Worm (Caenorhabditis elegans) whole organism, early embryonic: ENCODE results near the gene str-226.

Source experiments
- B0310.2 ChIP-seq: sonication (generic microtip); optimal IDR thresholded peaks from 2 replicates; lab custom pipeline; 2016; ENCODE audit warnings: mild to moderate bottlenecking, missing genetic modification characterization, missing compliant biosample characterization
- F13C5.2 ChIP-seq: sonication (generic microtip); optimal IDR thresholded peaks from 2 replicates; lab custom pipeline; 2017; ENCODE audit warnings: mild to moderate bottlenecking, missing genetic modification characterization, inconsistent platforms, missing compliant biosample characterization
- aly-1 ChIP-seq: sonication (generic microtip); optimal IDR thresholded peaks from 2 replicates; lab custom pipeline; 2016; ENCODE audit warnings: missing genetic modification characterization, missing compliant biosample characterization
- ama-1 ChIP-seq: fragments of 150-350 bp; optimal IDR thresholded peaks from 2 replicates; lab custom pipeline; 2014
- ceh-13 ChIP-seq: fragments of 200-800 bp; sonication (Bioruptor generic); optimal IDR thresholded peaks from 2 replicates; lab custom pipeline; 2018; ENCODE audit warnings: mild to moderate bottlenecking, missing genetic modification characterization, missing compliant biosample characterization
- ceh-36 ChIP-seq: sonication (generic microtip); optimal IDR thresholded peaks from 2 replicates; lab custom pipeline; 2016; ENCODE audit warnings: missing genetic modification characterization, inconsistent platforms, missing compliant biosample characterization
- ets-7 ChIP-seq: sonication (generic microtip); optimal IDR thresholded peaks from 2 replicates; lab custom pipeline; 2016; ENCODE audit warnings: missing genotype, missing genetic modification characterization, missing compliant biosample characterization
- flt-1 ChIP-seq: fragments of 200-800 bp; sonication (Bioruptor generic); IDR thresholded peaks from 2 replicates; pipeline ENCODE4 v1.3.6; 2022; ENCODE audit warnings: missing genetic modification characterization, missing compliant biosample characterization
- hmbx-1 ChIP-seq: sonication (generic microtip); optimal IDR thresholded peaks from 2 replicates; lab custom pipeline; 2016; ENCODE audit warnings: mild to moderate bottlenecking, missing genetic modification characterization, missing compliant biosample characterization
- hmg-4 ChIP-seq: fragments of 200-800 bp; sonication (Bioruptor generic); optimal IDR thresholded peaks from 2 replicates; lab custom pipeline; 2018; ENCODE audit warnings: mild to moderate bottlenecking, missing genetic modification characterization, missing compliant biosample characterization
- hnd-1 ChIP-seq: sonication (generic microtip); optimal IDR thresholded peaks from 2 replicates; lab custom pipeline; 2016; ENCODE audit warnings: missing genetic modification characterization, missing compliant biosample characterization
- pes-1 ChIP-seq: fragments of 200-800 bp; sonication (Bioruptor generic); IDR thresholded peaks from 2 replicates; pipeline ENCODE4 v1.3.6; 2022; ENCODE audit warnings: missing genetic modification reagents, missing genetic modification characterization, missing compliant biosample characterization
- scrt-1 ChIP-seq: fragments of 200-800 bp; sonication (Bioruptor generic); IDR thresholded peaks from 2 replicates; pipeline ENCODE4 v1.3.6; 2022; ENCODE audit warnings: missing genetic modification characterization, missing compliant biosample characterization
- sea-1 ChIP-seq: fragments of 200-800 bp; sonication (Bioruptor generic); conservative IDR thresholded peaks from 2 replicates; pipeline ENCODE4 v1.3.6; 2022; ENCODE audit warnings: missing genetic modification characterization, missing compliant biosample characterization
- tbx-11 ChIP-seq: fragments of 200-800 bp; sonication (Bioruptor generic); IDR thresholded peaks from 2 replicates; pipeline ENCODE4 v1.3.6; 2022; ENCODE audit warnings: missing genetic modification characterization, missing compliant biosample characterization
- tbx-37 ChIP-seq: fragments of 200-800 bp; sonication (Bioruptor generic); conservative IDR thresholded peaks from 2 replicates; pipeline ENCODE4 v1.3.6; 2022; ENCODE audit warnings: missing genetic modification reagents, missing genetic modification characterization, missing compliant biosample characterization
- tra-4 ChIP-seq: sonication (generic microtip); optimal IDR thresholded peaks from 2 replicates; lab custom pipeline; 2017; ENCODE audit warnings: missing genetic modification characterization, missing compliant biosample characterization

Gene str-226

DNA sequence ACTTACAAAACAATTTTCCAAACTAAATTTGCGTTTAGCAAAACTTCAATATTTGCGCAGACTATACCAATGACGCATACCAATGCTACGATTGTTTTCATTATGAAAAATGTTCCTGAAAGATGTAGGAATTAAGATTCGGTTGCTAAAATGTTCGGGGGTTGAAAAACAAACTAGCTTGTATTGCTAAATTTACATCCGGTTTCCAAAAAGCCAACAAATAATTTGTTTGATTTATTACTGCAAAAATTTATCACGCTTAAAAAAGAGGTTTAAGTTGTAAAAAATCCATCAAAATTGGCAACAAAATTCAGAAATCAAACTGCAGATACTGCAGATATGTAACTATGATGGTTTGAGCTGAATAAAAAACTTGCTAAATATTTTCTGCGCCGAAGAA lies 32.1 kb upstream of the str-226 start, which contains the start of gene srbc-30:
srbc-30 (minus strand) TSS at position 101 of the 400 bp plus-strand sequence.
- TF ChIP-seq scrt-1 (no peak), pes-1 (GFP tag; lab: Robert Waterston, UW) (no peak), hmbx-1 (tag; lab: Kevin White, UChicago) (no peak)

DNA sequence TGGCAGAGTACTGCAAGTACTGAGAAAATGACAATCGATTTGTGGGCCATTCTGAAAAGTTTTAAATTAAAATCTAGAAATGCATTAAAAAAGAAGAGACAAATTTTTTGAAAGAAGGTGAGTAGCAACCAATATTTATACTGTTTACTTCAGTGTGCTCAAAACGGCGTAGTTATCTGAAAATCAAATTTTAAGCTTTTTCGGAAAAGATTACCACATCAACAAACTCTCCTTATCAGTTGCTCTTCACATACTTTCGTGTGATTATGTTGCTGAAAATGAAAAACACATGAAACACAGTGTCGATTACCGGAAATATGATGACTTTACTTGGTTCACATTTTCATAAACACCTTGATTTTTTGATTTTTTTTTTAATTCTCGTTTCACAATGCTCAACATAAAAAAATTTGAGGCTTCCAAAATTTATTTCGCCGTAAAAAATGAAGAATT lies 29.9 kb upstream of the str-226 start, which contains the start of gene lys-7:
lys-7 (minus strand) TSS at position 51 of the 453 bp plus-strand sequence.
- no peak for TF ChIP-seq ceh-13

DNA sequence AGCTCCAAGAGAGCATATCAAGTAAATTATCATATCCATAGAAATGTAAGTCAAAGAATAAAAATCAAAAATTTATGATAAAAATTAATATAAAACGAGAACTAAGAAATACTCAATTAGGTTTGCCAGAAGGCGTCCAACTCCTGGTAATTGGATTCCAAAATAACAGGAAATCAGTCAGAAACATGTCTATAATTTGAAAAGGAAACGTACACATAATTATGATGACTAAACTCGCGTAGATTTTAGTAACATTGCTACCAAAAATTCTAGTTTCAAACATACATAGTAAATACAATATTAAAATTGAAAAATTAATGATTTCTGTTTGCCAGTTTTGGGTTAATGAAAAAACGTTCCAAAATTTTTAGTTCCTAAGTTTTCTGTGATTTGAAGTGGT lies 27.8 kb upstream of the str-226 start, which contains the start of gene srbc-33:
srbc-33 (minus strand) TSS at position 101 of the 400 bp plus-strand sequence.
- TF ChIP-seq tbx-11 (GFP tag; lab: Robert Waterston, UW): no peak
- TF ChIP-seq hmbx-1 (tag; lab: Kevin White, UChicago): no peak
- TF ChIP-seq tbx-37 (GFP tag; lab: Robert Waterston, UW): no peak
- no peak for TF ChIP-seq ceh-36 (tag; lab: Kevin White, UChicago)
- no peak for TF ChIP-seq flt-1 (GFP tag; lab: Robert Waterston, UW)
- TF ChIP-seq ama-1 (lab: Kevin White, UChicago): no peak
- no peak for TF ChIP-seq B0310.2 (tag; lab: Kevin White, UChicago)
- TF ChIP-seq hmg-4: no peak
- no peak for TF ChIP-seq ceh-13
- no peak for TF ChIP-seq tra-4 (tag; lab: Kevin White, UChicago)
- TF ChIP-seq hnd-1 (tag; lab: Kevin White, UChicago): no peak
- no peak for TF ChIP-seq aly-1
- TF ChIP-seq sea-1 (GFP tag; lab: Robert Waterston, UW): no peak
- TF ChIP-seq F13C5.2 (tag; lab: Kevin White, UChicago): no peak
- TF ChIP-seq pes-1 (GFP tag; lab: Robert Waterston, UW): no peak
- no peak for TF ChIP-seq ets-7 (tag; lab: Kevin White, UChicago)

DNA sequence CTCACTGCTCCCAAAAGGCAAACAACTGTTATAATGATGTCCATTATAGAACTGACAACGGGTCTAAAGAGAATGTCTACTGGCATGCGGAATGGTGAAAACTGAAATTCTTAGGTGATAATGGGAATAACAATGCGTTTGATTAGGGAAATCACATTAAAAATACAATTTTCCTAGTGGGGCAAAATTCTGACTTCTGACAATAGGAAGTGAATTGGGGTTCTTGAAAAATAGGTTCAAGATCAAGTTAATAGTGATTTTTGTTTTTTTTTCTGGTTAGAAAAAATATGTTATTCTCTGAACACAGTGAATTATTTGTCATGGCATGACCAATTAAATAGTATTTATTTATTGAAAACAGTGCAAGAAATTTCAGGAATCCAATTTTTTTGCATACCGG lies 25.6 kb upstream of the str-226 start, which contains the start of gene srbc-32:
srbc-32 (minus strand) TSS at position 101 of the 400 bp plus-strand sequence.
- TF ChIP-seq B0310.2 (tag; lab: Kevin White, UChicago): no peak
- TF ChIP-seq ama-1 (lab: Kevin White, UChicago): no peak
- TF ChIP-seq hmbx-1 (tag; lab: Kevin White, UChicago): no peak
- TF ChIP-seq ets-7 (tag; lab: Kevin White, UChicago): no peak
- TF ChIP-seq aly-1: no peak
- TF ChIP-seq hmg-4: no peak
- TF ChIP-seq sea-1 (GFP tag; lab: Robert Waterston, UW): no peak
- no peak for TF ChIP-seq flt-1 (GFP tag; lab: Robert Waterston, UW)
- TF ChIP-seq tbx-37 (GFP tag; lab: Robert Waterston, UW): no peak
- no peak for TF ChIP-seq ceh-13
- no peak for TF ChIP-seq tbx-11 (GFP tag; lab: Robert Waterston, UW)
- TF ChIP-seq scrt-1: no peak
- no peak for TF ChIP-seq ceh-36 (tag; lab: Kevin White, UChicago)
- TF ChIP-seq tra-4 (tag; lab: Kevin White, UChicago): no peak
- TF ChIP-seq hnd-1 (tag; lab: Kevin White, UChicago): no peak
- no peak for TF ChIP-seq F13C5.2 (tag; lab: Kevin White, UChicago)
- TF ChIP-seq pes-1 (GFP tag; lab: Robert Waterston, UW): no peak

DNA sequence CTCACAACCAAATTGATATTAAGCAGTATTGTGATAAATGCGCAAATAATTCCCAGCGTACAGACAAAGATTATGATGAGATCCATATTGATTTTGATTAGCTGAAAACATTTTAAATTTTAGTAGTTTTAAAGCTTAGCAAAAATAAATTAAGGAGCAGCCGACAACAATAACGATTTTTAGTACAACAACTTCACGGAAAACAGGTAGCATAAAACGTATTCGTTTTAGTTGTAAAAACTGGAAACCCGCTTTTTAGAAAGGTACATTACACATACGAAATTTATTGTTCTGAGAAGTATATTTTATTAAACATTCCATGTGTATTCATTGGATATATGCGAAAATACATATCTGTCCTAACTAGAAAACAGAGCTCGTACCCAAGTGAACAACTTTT lies 22.0 kb upstream of the str-226 start, which contains the start of gene srbc-36:
srbc-36 (minus strand) TSS at position 101 of the 400 bp plus-strand sequence.
- TF ChIP-seq ceh-36 (tag; lab: Kevin White, UChicago) (no peak), hmg-4 (no peak), scrt-1 (no peak), ets-7 (tag; lab: Kevin White, UChicago) (no peak), pes-1 (GFP tag; lab: Robert Waterston, UW) (no peak), ceh-13 (no peak)

DNA sequence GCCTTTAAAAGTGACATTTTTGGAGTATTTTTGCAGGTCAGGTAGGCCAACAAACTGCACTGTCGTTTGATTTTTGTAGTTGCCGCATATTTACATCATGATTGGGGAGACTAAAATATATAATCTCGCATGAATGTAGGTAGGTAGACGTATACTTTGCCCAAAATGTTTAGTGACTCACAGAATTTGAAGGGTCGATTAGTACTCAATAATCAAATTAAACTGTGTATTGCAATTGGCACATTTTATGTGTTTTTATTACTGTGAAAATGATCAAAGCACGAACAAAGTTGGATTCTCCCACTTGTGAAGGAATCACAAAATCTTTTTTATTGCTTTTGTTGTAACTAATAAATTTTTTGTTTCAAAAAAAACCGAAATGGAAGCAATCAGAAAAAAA lies 15.6 kb upstream of the str-226 start, which contains the start of gene C07G3.15:
C07G3.15 (minus strand) TSS at position 101 of the 400 bp plus-strand sequence.
- TF ChIP-seq sea-1 (GFP tag; lab: Robert Waterston, UW) (no peak), ama-1 (lab: Kevin White, UChicago) (no peak), ets-7 (tag; lab: Kevin White, UChicago) (no peak), hmbx-1 (tag; lab: Kevin White, UChicago) (no peak), tra-4 (tag; lab: Kevin White, UChicago) (no peak), tbx-11 (GFP tag; lab: Robert Waterston, UW) (no peak), tbx-37 (GFP tag; lab: Robert Waterston, UW) (no peak), ceh-13 (no peak), scrt-1 (no peak), hnd-1 (tag; lab: Kevin White, UChicago) (no peak), aly-1 (no peak), F13C5.2 (tag; lab: Kevin White, UChicago) (no peak), pes-1 (GFP tag; lab: Robert Waterston, UW) (no peak), flt-1 (GFP tag; lab: Robert Waterston, UW) (no peak), B0310.2 (tag; lab: Kevin White, UChicago) (no peak), ceh-36 (tag; lab: Kevin White, UChicago) (no peak), hmg-4 (no peak)

DNA sequence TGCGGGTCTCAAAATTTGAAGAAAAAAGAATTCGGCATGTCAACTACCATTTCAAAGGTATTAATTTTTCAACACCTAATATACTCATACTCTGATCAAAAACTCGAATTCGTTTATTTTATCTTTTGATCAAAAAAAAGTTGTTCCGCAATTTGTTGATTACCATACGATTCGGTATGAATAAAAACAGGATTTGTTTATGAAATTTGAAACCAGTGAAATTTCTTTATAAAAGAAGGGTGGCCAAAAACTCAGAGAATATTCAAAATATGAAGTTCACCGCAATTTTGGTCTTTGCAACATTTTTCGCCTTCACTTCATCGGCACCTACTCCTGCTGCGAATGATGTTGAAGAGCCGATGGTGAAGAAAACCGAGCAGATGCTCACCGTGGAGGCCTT lies 10.4 kb upstream of the str-226 start, which contains the start of the genes C07G3.8 and C07G3.10:
C07G3.8 (minus strand) TSS at position 101 of the 400 bp plus-strand sequence.
C07G3.10 (plus strand) TSS at position 270 of the 400 bp plus-strand sequence.
- no peak for TF ChIP-seq aly-1
- TF ChIP-seq hnd-1 (tag; lab: Kevin White, UChicago): no peak
- no peak for TF ChIP-seq hmbx-1 (tag; lab: Kevin White, UChicago)
- no peak for TF ChIP-seq pes-1 (GFP tag; lab: Robert Waterston, UW)
- TF ChIP-seq ama-1 (lab: Kevin White, UChicago): no peak
- no peak for TF ChIP-seq scrt-1
- TF ChIP-seq sea-1 (GFP tag; lab: Robert Waterston, UW): no peak
- no peak for TF ChIP-seq tbx-11 (GFP tag; lab: Robert Waterston, UW)
- no peak for TF ChIP-seq B0310.2 (tag; lab: Kevin White, UChicago)
- TF ChIP-seq ceh-36 (tag; lab: Kevin White, UChicago): no peak
- no peak for TF ChIP-seq F13C5.2 (tag; lab: Kevin White, UChicago)
- no peak for TF ChIP-seq hmg-4
- no peak for TF ChIP-seq ceh-13
- TF ChIP-seq tra-4 (tag; lab: Kevin White, UChicago): no peak
- no peak for TF ChIP-seq tbx-37 (GFP tag; lab: Robert Waterston, UW)
- no peak for TF ChIP-seq flt-1 (GFP tag; lab: Robert Waterston, UW)
